Fruit fly (Drosophila melanogaster) whole organism: ENCODE measurements around the gene CG34452.

Experiments
- CG8478 ChIP-seq: fragments of >200 bp; optimal IDR thresholded peaks from 2 replicates; lab custom pipeline; 2018; ENCODE audit warnings: inconsistent platforms
- Dll ChIP-seq: fragments of >200 bp; optimal IDR thresholded peaks from 2 replicates; lab custom pipeline; 2017
- EcR ChIP-seq, 2 experiments: fragments of >200 bp; optimal IDR thresholded peaks; 2 replicates each; lab custom pipeline; 2017; ENCODE audit warnings: missing biosample characterization in 2 of 2, missing genetic modification characterization in 2 of 2, missing genetic modification reagents in 2 of 2
- pan ChIP-seq: fragments of >200 bp; optimal IDR thresholded peaks from 2 replicates; lab custom pipeline; 2017
- psq ChIP-seq: fragments of >200 bp; optimal IDR thresholded peaks from 2 replicates; lab custom pipeline; 2017
- usp ChIP-seq: fragments of >200 bp; optimal IDR thresholded peaks from 2 replicates; lab custom pipeline; 2017; ENCODE audit warnings: missing biosample characterization, missing genetic modification characterization, mixed read lengths

Gene CG34452

DNA sequence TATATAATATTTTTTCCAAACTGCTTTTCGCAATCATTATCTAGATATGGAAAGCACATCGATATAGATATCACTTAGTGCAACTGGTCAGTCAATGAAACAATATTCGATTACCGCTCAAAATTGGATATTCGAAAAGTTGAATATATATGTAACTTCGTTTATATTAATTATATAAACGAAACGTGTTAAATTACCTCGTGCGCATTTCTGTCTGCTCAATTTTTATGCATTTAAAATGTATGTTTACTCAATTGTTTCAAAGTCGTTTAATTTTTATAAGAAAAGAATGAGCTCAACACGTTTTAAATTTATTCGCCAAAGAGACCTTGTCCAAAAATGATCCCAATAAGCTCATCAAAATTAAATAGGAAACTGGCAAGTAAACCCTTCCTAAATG lies 37.1 kb downstream of the CG34452 start, which contains the start of gene CG43084:
Gene CG43084 (plus strand): TSS at position 301 of the 400 bp plus-strand sequence.
- TF ChIP-seq Dll (lab: Kevin White, UChicago) (no peak), usp (GFP tag; lab: Kevin White, UChicago) (no peak), pan (lab: Kevin White, UChicago) (no peak), EcR (GFP tag; optimal IDR thresholded peaks at IDR 0.05; lab: Kevin White, UChicago) (no peak), CG8478 (lab: Kevin White, UChicago) (no peak), psq (lab: Kevin White, UChicago) (no peak)

DNA sequence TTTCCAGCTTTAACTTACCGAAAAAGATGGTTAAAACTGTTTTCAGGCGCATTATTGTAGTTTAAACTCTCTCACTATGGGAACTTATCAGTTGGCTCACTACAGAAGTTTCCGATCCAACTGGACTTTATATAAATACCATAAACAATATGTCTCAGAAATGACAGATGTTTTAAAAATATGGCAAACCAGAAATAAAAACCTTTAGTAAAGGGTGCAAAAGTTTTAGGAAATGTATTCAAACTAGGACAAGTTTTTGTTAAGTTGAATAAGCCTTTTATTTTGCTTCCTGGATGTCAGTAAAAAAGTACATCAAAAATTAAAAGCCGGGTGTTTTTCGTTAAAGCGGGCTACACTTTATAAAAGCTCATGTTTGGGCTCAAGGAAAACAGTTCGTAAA lies 38.1 kb downstream of the CG34452 start, which contains the start of the genes Eig71Ea and Eig71Eb:
Gene Eig71Ea (minus strand): TSS at position 101 of the 400 bp plus-strand sequence.
Gene Eig71Eb (plus strand): TSS at position 376 of the 400 bp plus-strand sequence.
- no peak for TF ChIP-seq EcR (GFP tag; optimal IDR thresholded peaks at IDR 0.05; lab: Kevin White, UChicago)
- TF ChIP-seq pan (lab: Kevin White, UChicago): no peak
- no peak for TF ChIP-seq Dll (lab: Kevin White, UChicago)
- no peak for TF ChIP-seq psq (lab: Kevin White, UChicago)
- no peak for TF ChIP-seq CG8478 (lab: Kevin White, UChicago)
- TF ChIP-seq usp (GFP tag; lab: Kevin White, UChicago): no peak

dm6 chr3L:15647712-15648621 lies 39.7 kb downstream of the CG34452 start, which contains the start of the genes comm3 and CG43083:
TSS of gene comm3 (minus strand) at chr3L:15647762.
TSS of gene CG43083 (plus strand) at chr3L:15648571.
- TF ChIP-seq EcR (GFP tag; optimal IDR thresholded peaks at IDR 0.05; lab: Kevin White, UChicago): no peak

- TF ChIP-seq psq (lab: Kevin White, UChicago): no peak
- TF ChIP-seq EcR (GFP tag; optimal IDR thresholded peaks at IDR 0.05; lab: Kevin White, UChicago): no peak
- TF ChIP-seq CG8478 (lab: Kevin White, UChicago): no peak
- TF ChIP-seq pan (lab: Kevin White, UChicago): no peak
- no peak for TF ChIP-seq Dll (lab: Kevin White, UChicago)
- TF ChIP-seq usp (GFP tag; lab: Kevin White, UChicago): no peak
Observed at dm6 chr3L:15646182-15646581, 41.5 kb downstream of the CG34452 start.

DNA sequence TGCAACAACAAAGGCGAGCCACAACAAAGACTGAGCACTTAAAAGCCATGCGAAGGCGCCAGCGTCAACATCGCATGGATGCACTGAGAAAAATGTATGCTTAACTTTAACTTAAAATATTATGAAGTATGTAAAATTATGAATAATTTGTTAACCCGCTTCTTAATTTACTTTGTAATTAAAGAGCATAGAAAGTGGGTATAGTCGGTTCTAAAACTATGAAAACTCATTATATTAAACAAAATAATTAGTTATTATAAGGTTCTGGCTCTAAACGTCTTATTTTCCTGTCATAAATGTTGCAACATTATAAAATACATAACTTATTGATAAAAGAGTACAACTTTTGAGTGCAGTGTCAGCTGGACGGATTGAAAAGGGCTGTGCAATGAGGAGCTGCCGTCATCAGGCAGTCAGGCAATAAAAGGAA lies 46.1 kb downstream of the CG34452 start:
- no peak for TF ChIP-seq EcR (GFP tag; optimal IDR thresholded peaks at IDR 0.05; lab: Kevin White, UChicago)
- no peak for TF ChIP-seq CG8478 (lab: Kevin White, UChicago)

DNA sequence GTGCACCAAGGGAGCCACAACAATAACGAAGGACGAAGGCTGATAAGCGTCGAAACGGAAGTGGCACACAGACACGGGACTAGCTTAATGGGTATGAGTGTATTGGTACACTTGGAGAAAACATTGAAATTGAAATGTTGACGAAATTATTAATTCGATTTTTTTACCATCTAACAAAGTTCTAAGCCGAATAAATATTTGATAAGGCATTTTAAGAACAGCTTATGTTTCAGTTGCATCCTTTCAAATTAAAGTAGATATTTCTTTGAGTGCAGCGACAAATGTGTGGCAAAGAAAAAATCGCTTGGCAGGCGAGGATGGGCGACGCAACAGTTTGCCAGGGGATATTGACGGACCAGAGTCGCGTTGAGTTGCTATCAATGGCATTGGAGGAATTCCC lies 47.7 kb downstream of the CG34452 start:
- TF ChIP-seq Dll (lab: Kevin White, UChicago) (no peak), EcR (GFP tag; optimal IDR thresholded peaks at IDR 0.05; lab: Kevin White, UChicago) (no peak), usp (GFP tag; lab: Kevin White, UChicago) (no peak), CG8478 (lab: Kevin White, UChicago) (no peak), psq (lab: Kevin White, UChicago) (no peak), pan (lab: Kevin White, UChicago) (no peak)

DNA sequence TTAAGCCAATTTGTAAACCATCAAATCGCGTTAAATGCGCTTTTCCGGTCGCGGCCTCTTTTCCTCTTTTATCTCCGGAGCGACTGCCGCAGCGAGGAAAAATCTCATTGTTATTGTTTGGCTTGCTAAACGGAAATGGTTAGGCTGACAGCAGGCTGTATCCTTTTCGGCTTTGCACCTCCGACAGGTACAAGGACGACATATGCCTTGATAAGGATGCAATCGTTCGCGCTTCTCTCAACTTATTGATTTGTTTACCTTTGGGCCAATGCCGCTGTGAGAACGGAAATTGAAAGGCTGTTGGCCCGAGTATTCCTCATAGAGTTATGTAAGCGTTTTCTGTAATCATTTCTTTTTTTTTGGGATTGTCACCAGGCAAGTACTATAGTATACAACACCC lies 49.2 kb downstream of the CG34452 start:
- TF ChIP-seq EcR (GFP tag; optimal IDR thresholded peaks at IDR 0.05; lab: Kevin White, UChicago): no peak

DNA sequence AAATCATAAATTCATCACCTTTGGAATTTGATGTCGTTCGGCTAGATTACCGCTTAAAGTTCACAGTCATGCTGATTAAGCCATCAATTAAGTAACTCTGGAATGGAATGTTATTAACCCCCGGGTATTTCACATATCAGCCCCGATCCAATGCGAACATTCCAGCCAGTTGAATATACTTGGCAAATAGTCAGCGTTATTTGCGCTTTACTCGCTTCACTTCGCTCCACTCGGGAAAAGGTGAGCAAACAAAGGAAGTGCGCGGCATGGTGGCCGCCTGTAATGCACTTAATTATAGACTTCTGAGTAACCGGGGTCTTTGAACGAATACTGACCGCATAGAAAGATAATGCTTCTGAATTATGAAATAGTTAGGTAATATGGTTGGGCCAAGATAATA lies 50.1 kb downstream of the CG34452 start:
- TF ChIP-seq usp (GFP tag; lab: Kevin White, UChicago) (no peak), EcR (GFP tag; optimal IDR thresholded peaks at IDR 0.05; lab: Kevin White, UChicago) (no peak), pan (lab: Kevin White, UChicago) (no peak), CG8478 (lab: Kevin White, UChicago) (no peak), psq (lab: Kevin White, UChicago) (no peak), Dll (lab: Kevin White, UChicago) (no peak)

dm6 chr3L:15636978-15637377 lies 50.7 kb downstream of the CG34452 start:
- TF ChIP-seq Dll (lab: Kevin White, UChicago) (no peak), CG8478 (lab: Kevin White, UChicago) (no peak), pan (lab: Kevin White, UChicago) (no peak), EcR (GFP tag; optimal IDR thresholded peaks at IDR 0.05; lab: Kevin White, UChicago) (no peak), psq (lab: Kevin White, UChicago) (no peak), usp (GFP tag; lab: Kevin White, UChicago) (no peak)

dm6 chr3L:15636359-15636758 lies 51.3 kb downstream of the CG34452 start:
- TF ChIP-seq psq (lab: Kevin White, UChicago) (no peak), pan (lab: Kevin White, UChicago) (no peak), EcR (GFP tag; optimal IDR thresholded peaks at IDR 0.05; lab: Kevin White, UChicago) (no peak), usp (GFP tag; lab: Kevin White, UChicago) (no peak), CG8478 (lab: Kevin White, UChicago) (no peak), Dll (lab: Kevin White, UChicago) (no peak)
